Worm (Caenorhabditis elegans): Measurements from ENCODE around the gene C08H9.16.

The C08H9.16 gene

DNA sequence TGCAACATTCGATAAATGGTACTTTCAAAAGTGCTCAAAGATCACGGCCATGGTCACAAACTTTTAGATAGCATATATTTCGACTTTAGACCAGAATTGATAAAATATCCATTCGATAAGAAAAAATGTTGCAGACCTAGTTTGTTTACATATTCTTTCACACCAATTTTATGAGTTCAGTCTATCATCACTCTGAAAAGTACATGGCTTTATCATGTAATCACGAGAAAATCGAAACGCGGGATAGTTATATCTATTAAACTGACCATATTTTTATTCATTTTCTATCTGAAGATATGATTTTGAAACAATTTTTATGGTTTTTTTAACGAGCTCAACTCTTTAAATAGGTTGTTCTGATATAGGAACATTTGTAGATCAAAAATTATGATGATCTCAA lies 38.9 kb downstream of the C08H9.16 start, which contains the start of gene pho-11:
TSS of gene pho-11 (plus strand) at position 374 of the 400 bp plus-strand sequence.
- TF ChIP-seq elt-2 (tag; optimal IDR thresholded peaks at IDR 0.05): peak; percentile 64
- no peak for TF ChIP-seq unc-130 (tag; optimal IDR thresholded peaks at IDR 0.05)
- no peak for TF ChIP-seq ceh-90 (tag; optimal IDR thresholded peaks at IDR 0.05)

ce11 chrII:9933947-9934383 lies 41.4 kb downstream of the C08H9.16 start:
- TF ChIP-seq snu-23 (GFP tag; optimal IDR thresholded peaks at IDR 0.05): peak; percentile 48
- TF ChIP-seq rnt-1 (tag; optimal IDR thresholded peaks at IDR 0.05): peak; percentile 54
- no peak for TF ChIP-seq pax-3 (tag; optimal IDR thresholded peaks at IDR 0.05)
- peak; percentile 59 for TF ChIP-seq aly-2 (tag; optimal IDR thresholded peaks at IDR 0.05)
- no peak for TF ChIP-seq zip-4 (GFP tag; optimal IDR thresholded peaks at IDR 0.05)
- no peak for TF ChIP-seq jun-1 (tag; optimal IDR thresholded peaks at IDR 0.05)
- TF ChIP-seq zag-1 (tag; optimal IDR thresholded peaks at IDR 0.05): no peak
- no peak for TF ChIP-seq tbx-2 (tag; optimal IDR thresholded peaks at IDR 0.05)
- peak in 1 of 3 experiments; percentile 4 for TF ChIP-seq dpl-1 (GFP tag; optimal IDR thresholded peaks at IDR 0.05)
- peak; percentile 14 for TF ChIP-seq nhr-20 (tag; optimal IDR thresholded peaks at IDR 0.05)
- no peak for TF ChIP-seq blmp-1 (tag; optimal IDR thresholded peaks at IDR 0.05)
- no peak for TF ChIP-seq ceh-88 (GFP tag; IDR thresholded peaks at IDR 0.05)
- TF ChIP-seq ztf-11 (tag; optimal IDR thresholded peaks at IDR 0.05): no peak
- no peak for TF ChIP-seq mdl-1 (tag; optimal IDR thresholded peaks at IDR 0.05)
- TF ChIP-seq lin-35 (GFP tag; optimal IDR thresholded peaks at IDR 0.05): peak in 1 of 2 experiments; percentile 1
- peak; percentile 77 for TF ChIP-seq ama-1 (optimal IDR thresholded peaks at IDR 0.05)
- peak; percentile 58 for TF ChIP-seq nhr-90 (tag; optimal IDR thresholded peaks at IDR 0.05; ENCODE audit: poor library complexity)
- TF ChIP-seq vab-15 (tag; optimal IDR thresholded peaks at IDR 0.05): no peak
- no peak for TF ChIP-seq lin-14 (GFP tag; optimal IDR thresholded peaks at IDR 0.05)
- peak; percentile 48 for TF ChIP-seq nhr-47 (tag; optimal IDR thresholded peaks at IDR 0.05)
- no peak for TF ChIP-seq efl-1 (optimal IDR thresholded peaks at IDR 0.05)
- peak in 1 of 2 experiments; percentile 88 for TF ChIP-seq efl-1 (GFP tag; optimal IDR thresholded peaks at IDR 0.05 in 1 of 2)
- TF ChIP-seq nhr-19 (GFP tag; conservative IDR thresholded peaks at IDR 0.05): no peak; the same call in none of the 2 replicates
- no peak for TF ChIP-seq mab-9 (GFP tag; IDR thresholded peaks at IDR 0.05)
- TF ChIP-seq lin-15B (tag; optimal IDR thresholded peaks at IDR 0.05): no peak
- TF ChIP-seq hlh-17 (GFP tag; optimal IDR thresholded peaks at IDR 0.05; ENCODE audit: borderline replicate concordance): peak; percentile 24
- TF ChIP-seq sup-37 (GFP tag; optimal IDR thresholded peaks at IDR 0.05): no peak
- TF ChIP-seq unc-86 (tag; optimal IDR thresholded peaks at IDR 0.05): no peak
- peak; percentile 74 for TF ChIP-seq nhr-85 (tag)
- peak; percentile 42 for TF ChIP-seq nhr-71 (tag; optimal IDR thresholded peaks at IDR 0.05)
- TF ChIP-seq dsc-1 (tag; optimal IDR thresholded peaks at IDR 0.05): no peak
- no peak for TF ChIP-seq unc-30 (tag; optimal IDR thresholded peaks at IDR 0.05)
- no peak for TF ChIP-seq elt-2 (tag; optimal IDR thresholded peaks at IDR 0.05)
- no peak for TF ChIP-seq mep-1 (tag; optimal IDR thresholded peaks at IDR 0.05)

- TF ChIP-seq hlh-17 (GFP tag; optimal IDR thresholded peaks at IDR 0.05; ENCODE audit: borderline replicate concordance) (peak; percentile 28), pqm-1 (tag; optimal IDR thresholded peaks at IDR 0.05) (no peak)
Observed at ce11 chrII:9934570-9934969, 42.0 kb downstream of the C08H9.16 start.

DNA sequence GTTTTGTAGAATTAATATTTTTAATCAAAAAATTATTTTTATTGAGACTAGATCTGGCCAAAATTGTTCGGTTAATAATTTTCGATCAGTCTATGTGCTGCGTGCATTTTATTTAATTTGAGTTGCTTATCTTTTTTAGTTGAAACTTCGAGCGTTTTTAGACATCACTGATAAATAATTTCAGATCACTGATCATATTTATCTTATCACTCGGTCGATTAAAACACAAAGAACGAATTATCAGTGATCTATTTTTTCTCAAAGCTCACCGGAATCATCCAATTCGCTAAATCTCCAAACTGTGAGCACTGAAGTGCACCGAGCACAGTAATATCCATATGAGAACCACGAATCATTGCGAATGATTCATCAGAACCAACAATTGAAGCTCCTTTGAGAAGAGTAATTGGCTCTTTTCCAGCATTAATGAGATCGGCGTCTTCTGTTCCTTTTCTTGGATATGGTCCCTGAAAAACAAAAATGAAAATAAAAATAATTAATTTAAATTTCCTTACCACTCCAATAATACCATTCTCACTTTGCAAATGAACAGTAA lies 42.5 kb downstream of the C08H9.16 start:
- TF ChIP-seq ztf-11 (tag; optimal IDR thresholded peaks at IDR 0.05) (no peak), sox-4 (tag; optimal IDR thresholded peaks at IDR 0.05) (no peak), nhr-71 (tag; optimal IDR thresholded peaks at IDR 0.05) (peak; percentile 70), rnt-1 (tag; optimal IDR thresholded peaks at IDR 0.05) (peak; percentile 0), unc-98 (GFP tag; IDR thresholded peaks at IDR 0.05) (no peak), lsy-2 (tag; optimal IDR thresholded peaks at IDR 0.05) (peak in 1 of 2 experiments; percentile 14), nhr-47 (tag; optimal IDR thresholded peaks at IDR 0.05) (no peak), egl-27 (tag; optimal IDR thresholded peaks at IDR 0.05) (no peak), nhr-19 (GFP tag; conservative IDR thresholded peaks at IDR 0.05) (peak; percentile 19; the same call in 1 of the 2 replicates), ceh-88 (GFP tag; IDR thresholded peaks at IDR 0.05) (no peak), swsn-7 (tag; optimal IDR thresholded peaks at IDR 0.05) (no peak), egl-13 (tag; optimal IDR thresholded peaks at IDR 0.05) (no peak), ama-1 (optimal IDR thresholded peaks at IDR 0.05) (peak; percentile 54), zip-4 (GFP tag; optimal IDR thresholded peaks at IDR 0.05) (no peak), lin-35 (GFP tag; optimal IDR thresholded peaks at IDR 0.05) (peak in 1 of 2 experiments; percentile 11), nhr-28 (tag; optimal IDR thresholded peaks at IDR 0.05) (no peak), nhr-84 (tag; optimal IDR thresholded peaks at IDR 0.05) (no peak), C16A3.4 (tag; optimal IDR thresholded peaks at IDR 0.05) (no peak), mef-2 (tag; optimal IDR thresholded peaks at IDR 0.05) (no peak)

Measured in whole organism, L1 larva.